Worm (Caenorhabditis elegans) whole organism, young adult: ENCODE data around the gene unc-32.

Experiments used
- B0336.3 ChIP-seq: fragments of 200-800 bp; sonication (Bioruptor generic); IDR thresholded peaks from 2 replicates; pipeline ENCODE4 v1.3.6; 2022; ENCODE audit warnings: missing genetic modification characterization, missing compliant biosample characterization
- C06A6.2 ChIP-seq: fragments of 200-800 bp; sonication (Bioruptor generic); conservative IDR thresholded peaks from 2 replicates; pipeline ENCODE4 v1.3.6; 2022; ENCODE audit warnings: missing genetic modification characterization, missing compliant biosample characterization
- F23B12.7 ChIP-seq: sonication (generic microtip); optimal IDR thresholded peaks from 2 replicates; lab custom pipeline; 2017; ENCODE audit warnings: missing genetic modification characterization, mild to moderate bottlenecking, missing compliant biosample characterization, antibody characterized with exemption, moderate library complexity; ENCODE audit not compliant: insufficient read depth
- F57C9.4 ChIP-seq: sonication (generic microtip); optimal IDR thresholded peaks from 2 replicates; lab custom pipeline; 2017; ENCODE audit warnings: mild to moderate bottlenecking, missing genetic modification characterization, missing compliant biosample characterization
- T07F8.4 ChIP-seq: sonication (generic microtip); optimal IDR thresholded peaks from 2 replicates; lab custom pipeline; 2016; ENCODE audit warnings: mild to moderate bottlenecking, missing genetic modification characterization, moderate library complexity, missing compliant biosample characterization
- T26A5.8 ChIP-seq: sonication (generic microtip); optimal IDR thresholded peaks from 2 replicates; lab custom pipeline; 2016; ENCODE audit warnings: missing genetic modification characterization, missing compliant biosample characterization
- ama-1 ChIP-seq, 3 experiments: fragments of 150-350 bp in 1 of 3; sonication (generic microtip) in 2 of 3; optimal IDR thresholded peaks; 2 replicates each; lab custom pipeline; 2014 to 2018; ENCODE audit warnings: missing biosample characterization in 2 of 3, missing genetic modification characterization in 2 of 3, missing genetic modification reagents in 2 of 3
- aptf-2 ChIP-seq: fragments of 200-800 bp; sonication (Bioruptor generic); conservative IDR thresholded peaks from 2 replicates; pipeline ENCODE4 v1.3.6; 2022; ENCODE audit warnings: missing genetic modification reagents, missing genetic modification characterization, missing compliant biosample characterization
- aptf-3 ChIP-seq: fragments of 200-800 bp; sonication (Bioruptor generic); IDR thresholded peaks from 2 replicates; pipeline ENCODE4 v1.3.6; 2022; ENCODE audit warnings: missing genetic modification characterization, missing compliant biosample characterization
- atf-7 ChIP-seq: sonication (generic microtip); optimal IDR thresholded peaks from 2 replicates; lab custom pipeline; 2017; ENCODE audit warnings: mild to moderate bottlenecking, missing genetic modification characterization, missing compliant biosample characterization
- athp-1 ChIP-seq: sonication (generic microtip); optimal IDR thresholded peaks from 2 replicates; lab custom pipeline; 2017; ENCODE audit warnings: mild to moderate bottlenecking, missing genetic modification characterization, missing compliant biosample characterization
- cebp-1 ChIP-seq, 2 experiments: fragments of 200-800 bp in 1 of 2; sonication (Bioruptor generic) in 1 of 2; sonication (generic microtip) in 1 of 2; IDR thresholded peaks in 1 of 2; optimal IDR thresholded peaks in 1 of 2; 2 replicates each; pipeline versions ENCODE4 v1.3.6 to Lab custom; 2017 to 2022; ENCODE audit warnings: missing compliant biosample characterization in 2 of 2, missing genetic modification characterization in 2 of 2, mild to moderate bottlenecking in 1 of 2, missing genetic modification reagents in 1 of 2, moderate library complexity in 1 of 2
- ceh-100 ChIP-seq: fragments of 200-800 bp; sonication (Bioruptor generic); IDR thresholded peaks from 2 replicates; pipeline ENCODE4 v1.3.6; 2022; ENCODE audit warnings: missing genetic modification reagents, missing genetic modification characterization, missing compliant biosample characterization
- ceh-27 ChIP-seq: fragments of 200-800 bp; sonication (Bioruptor generic); optimal IDR thresholded peaks from 2 replicates; lab custom pipeline; 2018; ENCODE audit warnings: mild to moderate bottlenecking, missing genetic modification characterization, moderate library complexity, missing compliant biosample characterization
- ceh-40 ChIP-seq: fragments of 200-800 bp; sonication (Bioruptor generic); IDR thresholded peaks from 2 replicates; pipeline ENCODE4 v1.3.6; 2022; ENCODE audit warnings: missing genetic modification characterization, missing compliant biosample characterization
- ceh-79 ChIP-seq: sonication (generic microtip); optimal IDR thresholded peaks from 2 replicates; lab custom pipeline; 2017; ENCODE audit warnings: mild to moderate bottlenecking, missing genetic modification characterization, missing compliant biosample characterization
- dox-1 ChIP-seq: fragments of 200-800 bp; sonication (Bioruptor generic); IDR thresholded peaks from 2 replicates; pipeline ENCODE4 v1.3.6; 2022; ENCODE audit warnings: missing genetic modification reagents, missing genetic modification characterization, missing compliant biosample characterization
- dpl-1 ChIP-seq: fragments of 150-350 bp; optimal IDR thresholded peaks from 2 replicates; lab custom pipeline; 2014; ENCODE audit warnings: missing biosample characterization, missing genetic modification reagents, missing genetic modification characterization
- efl-1 ChIP-seq: fragments of 150-350 bp; optimal IDR thresholded peaks from 2 replicates; lab custom pipeline; 2014; ENCODE audit warnings: missing biosample characterization, missing genetic modification reagents, missing genetic modification characterization
- egl-44 ChIP-seq: fragments of 200-800 bp; sonication (Bioruptor generic); IDR thresholded peaks from 2 replicates; pipeline ENCODE4 v1.3.6; 2022; ENCODE audit warnings: missing genetic modification reagents, missing genetic modification characterization, missing compliant biosample characterization
- egrh-3 ChIP-seq: fragments of 200-800 bp; sonication (Bioruptor generic); IDR thresholded peaks from 2 replicates; pipeline ENCODE4 v1.3.6; 2022; ENCODE audit warnings: missing genetic modification reagents, missing genetic modification characterization, missing compliant biosample characterization
- ets-4 ChIP-seq: fragments of 200-800 bp; sonication (Bioruptor generic); optimal IDR thresholded peaks from 2 replicates; lab custom pipeline; 2018; ENCODE audit warnings: mild to moderate bottlenecking, missing genetic modification characterization, missing compliant biosample characterization
- fkh-3 ChIP-seq: sonication (generic microtip); optimal IDR thresholded peaks from 2 replicates; lab custom pipeline; 2016; ENCODE audit warnings: mild to moderate bottlenecking, missing genetic modification characterization, missing compliant biosample characterization
- gei-17 ChIP-seq: fragments of 200-800 bp; sonication (Bioruptor generic); optimal IDR thresholded peaks from 2 replicates; lab custom pipeline; 2018; ENCODE audit warnings: mild to moderate bottlenecking, missing genetic modification characterization, missing compliant biosample characterization
- hlh-26 ChIP-seq: fragments of 200-800 bp; sonication (Bioruptor generic); conservative IDR thresholded peaks from 2 replicates; pipeline ENCODE4 v1.3.6; 2022; ENCODE audit warnings: missing genetic modification reagents, missing genetic modification characterization, missing compliant biosample characterization
- hmg-1.2 ChIP-seq: fragments of 200-800 bp; sonication (Bioruptor generic); IDR thresholded peaks from 2 replicates; pipeline ENCODE4 v1.3.6; 2022; ENCODE audit warnings: missing genetic modification reagents, missing genetic modification characterization, missing compliant biosample characterization
- hrde-1 ChIP-seq: sonication (generic microtip); optimal IDR thresholded peaks from 2 replicates; lab custom pipeline; 2016; ENCODE audit warnings: missing genetic modification characterization, mild to moderate bottlenecking, missing compliant biosample characterization, moderate library complexity, missing genotype, missing genetic modification reagents, borderline replicate concordance
- lin-35 ChIP-seq, 3 experiments: fragments of 150-350 bp in 2 of 3; sonication (generic microtip) in 1 of 3; optimal IDR thresholded peaks; 2 replicates each; lab custom pipeline; 2014 to 2018; ENCODE audit warnings: missing biosample characterization in 3 of 3, missing genetic modification characterization in 3 of 3, missing genetic modification reagents in 3 of 3
- lin-40 ChIP-seq: sonication (generic microtip); optimal IDR thresholded peaks from 2 replicates; lab custom pipeline; 2016; ENCODE audit warnings: missing genetic modification characterization, mild to moderate bottlenecking, missing compliant biosample characterization, missing genotype, missing genetic modification reagents
- lsy-27 ChIP-seq: sonication (generic microtip); optimal IDR thresholded peaks from 2 replicates; lab custom pipeline; 2017; ENCODE audit warnings: missing genetic modification characterization, mild to moderate bottlenecking, missing compliant biosample characterization, antibody characterized with exemption, missing genotype, borderline replicate concordance; ENCODE audit not compliant: insufficient read depth
- madf-10 ChIP-seq: sonication (generic microtip); optimal IDR thresholded peaks from 2 replicates; lab custom pipeline; 2016; ENCODE audit warnings: mild to moderate bottlenecking, missing genetic modification characterization, missing compliant biosample characterization
- madf-3 ChIP-seq: fragments of 200-800 bp; sonication (Bioruptor generic); IDR thresholded peaks from 2 replicates; pipeline ENCODE4 v1.3.6; 2022; ENCODE audit warnings: missing genetic modification reagents, missing genetic modification characterization, missing compliant biosample characterization
- madf-8 ChIP-seq: fragments of 200-800 bp; sonication (Bioruptor generic); conservative IDR thresholded peaks from 2 replicates; pipeline ENCODE4 v1.3.6; 2022; ENCODE audit warnings: missing genetic modification reagents, missing genetic modification characterization, missing compliant biosample characterization
- nfya-2 ChIP-seq: fragments of 200-800 bp; sonication (Bioruptor generic); IDR thresholded peaks from 2 replicates; pipeline ENCODE4 v1.3.6; 2022; ENCODE audit warnings: missing genetic modification reagents, missing genetic modification characterization, missing compliant biosample characterization
- nhr-90 ChIP-seq: sonication (generic microtip); optimal IDR thresholded peaks from 2 replicates; lab custom pipeline; 2016; ENCODE audit warnings: missing genotype, mild to moderate bottlenecking, missing genetic modification characterization, missing compliant biosample characterization
- snpc-1.1 ChIP-seq: sonication (generic microtip); optimal IDR thresholded peaks from 2 replicates; lab custom pipeline; 2017; ENCODE audit warnings: missing genetic modification characterization, mild to moderate bottlenecking, missing compliant biosample characterization, antibody characterized with exemption, moderate library complexity, missing genotype, missing genetic modification reagents; ENCODE audit not compliant: insufficient read depth
- snpc-1.3 ChIP-seq: sonication (generic microtip); optimal IDR thresholded peaks from 2 replicates; lab custom pipeline; 2017; ENCODE audit warnings: missing genetic modification characterization, mild to moderate bottlenecking, missing compliant biosample characterization, antibody characterized with exemption, moderate library complexity, missing genotype, missing genetic modification reagents; ENCODE audit not compliant: insufficient read depth
- somi-1 ChIP-seq: fragments of 200-800 bp; sonication (Bioruptor generic); optimal IDR thresholded peaks from 2 replicates; lab custom pipeline; 2018; ENCODE audit warnings: mild to moderate bottlenecking, missing genetic modification characterization, missing compliant biosample characterization
- tbp1 ChIP-seq: fragments of 200-800 bp; sonication (Bioruptor generic); optimal IDR thresholded peaks from 2 replicates; lab custom pipeline; 2018; ENCODE audit warnings: mild to moderate bottlenecking, missing genetic modification characterization, missing compliant biosample characterization
- unc-130 ChIP-seq: sonication (generic microtip); optimal IDR thresholded peaks from 2 replicates; lab custom pipeline; 2016; ENCODE audit warnings: missing genetic modification reagents, missing genetic modification characterization, missing compliant biosample characterization
- unc-62 ChIP-seq: fragments of 150-350 bp; optimal IDR thresholded peaks from 2 replicates; lab custom pipeline; 2014; ENCODE audit warnings: missing biosample characterization, missing genetic modification reagents, missing genetic modification characterization
- zim-3 ChIP-seq: sonication (generic microtip); optimal IDR thresholded peaks from 2 replicates; lab custom pipeline; 2017; ENCODE audit warnings: mild to moderate bottlenecking, missing genetic modification characterization, moderate library complexity, missing compliant biosample characterization
- ztf-28 ChIP-seq: fragments of 200-800 bp; sonication (Bioruptor generic); IDR thresholded peaks from 2 replicates; pipeline ENCODE4 v1.3.6; 2022; ENCODE audit warnings: missing genetic modification reagents, missing genetic modification characterization, missing compliant biosample characterization

unc-32 gene

ce11 chrIII:8873990-8874668 lies 31.3 kb upstream of the unc-32 start (continued):
- no peak for TF ChIP-seq snpc-1.1 (tag; lab: Kevin White, UChicago)
- no peak for TF ChIP-seq zim-3 (tag; lab: Kevin White, UChicago)
- peak; percentile 61; the same call in 1 of the 2 replicates for TF ChIP-seq dox-1 (GFP tag; lab: Robert Waterston, UW)
- 0 out of 2 replicates have a peak, but pooled peaks have one; percentile 30 for TF ChIP-seq C06A6.2 (GFP tag; lab: Robert Waterston, UW)
- TF ChIP-seq T07F8.4 (tag; lab: Kevin White, UChicago): no peak
- TF ChIP-seq gei-17 (GFP tag; lab: Kevin White, UChicago): no peak
- no peak for TF ChIP-seq aptf-3 (GFP tag; lab: Robert Waterston, UW)
- peak in 1 of 3 experiments; percentile 56 for TF ChIP-seq lin-35 (GFP tag; optimal IDR thresholded peaks at IDR 0.05; lab: Kevin White, UChicago)
- no peak for TF ChIP-seq ceh-40 (GFP tag; lab: Robert Waterston, UW)
- TF ChIP-seq snpc-1.3 (tag; lab: Kevin White, UChicago): no peak
- 0 out of 2 replicates have a peak, but pooled peaks have one; percentile 37 for TF ChIP-seq aptf-2 (GFP tag; lab: Robert Waterston, UW)
- TF ChIP-seq egl-44 (GFP tag; lab: Robert Waterston, UW): no peak
- TF ChIP-seq dpl-1 (GFP tag; lab: Kevin White, UChicago): no peak
- no peak for TF ChIP-seq F57C9.4 (tag; lab: Kevin White, UChicago)
- no peak for TF ChIP-seq cebp-1 (GFP tag; IDR thresholded peaks at IDR 0.05; lab: Robert Waterston, UW)
- TF ChIP-seq cebp-1 (tag; optimal IDR thresholded peaks at IDR 0.05; lab: Kevin White, UChicago): peak; percentile 71
- TF ChIP-seq nhr-90 (tag; lab: Kevin White, UChicago): no peak
- peak; percentile 52 for TF ChIP-seq somi-1
- TF ChIP-seq tbp1 (GFP tag; lab: Kevin White, UChicago): peak; percentile 8
- TF ChIP-seq ceh-27: peak; percentile 81
- 0 out of 2 replicates have a peak, but pooled peaks have one; percentile 39 for TF ChIP-seq B0336.3 (GFP tag; lab: Robert Waterston, UW)
- no peak for TF ChIP-seq nfya-2 (GFP tag; lab: Robert Waterston, UW)
- no peak for TF ChIP-seq fkh-3 (tag; lab: Kevin White, UChicago)
- TF ChIP-seq lsy-27 (tag; lab: Kevin White, UChicago): no peak
- TF ChIP-seq ets-4: no peak
- peak; percentile 68 for TF ChIP-seq egrh-3
- peak; percentile 32 for TF ChIP-seq madf-10

- TF ChIP-seq somi-1: no peak
- no peak for TF ChIP-seq madf-8 (GFP tag; lab: Robert Waterston, UW)
Measured at ce11 chrIII:8877002-8877401, 28.4 kb upstream of the unc-32 start, which contains the start of gene K01F9.2. K01F9.2 (minus strand) TSS chrIII:8877128.

DNA sequence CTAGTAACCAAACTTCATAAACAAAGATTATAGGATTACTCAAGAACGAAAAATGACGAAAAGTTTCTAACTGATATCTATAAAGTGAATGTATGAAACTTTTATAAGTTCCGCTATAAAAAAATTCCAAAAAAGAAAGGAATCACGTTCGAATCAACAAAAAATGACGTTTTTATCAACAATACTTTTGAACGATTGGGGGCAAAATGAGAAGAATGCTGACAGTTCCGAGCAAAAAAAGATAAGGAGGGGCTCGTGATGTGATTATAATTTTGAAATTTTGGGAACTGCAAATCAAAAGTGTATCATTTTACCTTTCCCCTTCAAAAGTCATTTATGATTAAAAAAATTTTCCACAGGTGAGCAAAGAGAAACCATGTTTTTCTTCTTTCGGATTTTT lies 26.5 kb upstream of the unc-32 start:
- TF ChIP-seq unc-62 (GFP tag; lab: Kevin White, UChicago) (peak; percentile 74), T26A5.8 (tag; lab: Kevin White, UChicago) (no peak), lin-40 (tag; lab: Kevin White, UChicago) (no peak), efl-1 (GFP tag; lab: Kevin White, UChicago) (no peak), F23B12.7 (tag; lab: Kevin White, UChicago) (no peak), hrde-1 (no peak), hlh-26 (GFP tag; lab: Robert Waterston, UW) (no peak), ztf-28 (GFP tag; lab: Robert Waterston, UW) (no peak), egl-44 (GFP tag; lab: Robert Waterston, UW) (no peak), athp-1 (tag; lab: Kevin White, UChicago) (no peak), unc-130 (no peak), ceh-100 (GFP tag; lab: Robert Waterston, UW) (no peak), atf-7 (tag; lab: Kevin White, UChicago) (peak; percentile 55), ama-1 (optimal IDR thresholded peaks at IDR 0.05; lab: Kevin White, UChicago) (no peak), ama-1 (GFP tag; optimal IDR thresholded peaks at IDR 0.05; lab: Kevin White, UChicago) (no peak), somi-1 (no peak), cebp-1 (GFP tag; IDR thresholded peaks at IDR 0.05; lab: Robert Waterston, UW) (peak; percentile 10; the same call in 1 of the 2 replicates), cebp-1 (tag; optimal IDR thresholded peaks at IDR 0.05; lab: Kevin White, UChicago) (no peak), hmg-1.2 (GFP tag; lab: Robert Waterston, UW) (no peak), ceh-40 (GFP tag; lab: Robert Waterston, UW) (no peak), ceh-79 (tag; lab: Kevin White, UChicago) (no peak), madf-3 (no peak)
